Fruit fly (Drosophila melanogaster) whole organism, embryonic: ENCODE measurements around the gene CG34242.

Source experiments
- CG11398 ChIP-seq: fragments of 200-800 bp; sonication (Bioruptor generic); optimal IDR thresholded peaks from 2 replicates; lab custom pipeline; 2016; ENCODE audit warnings: missing biosample characterization, missing genetic modification characterization
- CG11695 ChIP-seq: fragments of 200-800 bp; sonication (Bioruptor generic); IDR thresholded peaks from 3 replicates; pipeline ENCODE4 v1.3.6; 2022; ENCODE audit warnings: missing biosample characterization, missing genetic modification characterization
- CG16813 ChIP-seq: fragments of 200-800 bp; sonication (Bioruptor generic); IDR thresholded peaks from 3 replicates; pipeline ENCODE4 v1.3.6; 2022; ENCODE audit warnings: missing biosample characterization, missing genetic modification characterization; ENCODE audit not compliant: partially characterized antibody
- CG31224 ChIP-seq: fragments of 200-800 bp; sonication (Bioruptor generic); IDR thresholded peaks from 2 replicates; pipeline ENCODE4 v1.3.6; 2022; ENCODE audit warnings: missing biosample characterization, missing genetic modification characterization
- CG3163 ChIP-seq: fragments of 200-800 bp; sonication (Bioruptor generic); optimal IDR thresholded peaks from 3 replicates; lab custom pipeline; 2016; ENCODE audit warnings: missing biosample characterization, missing genetic modification characterization
- CG42726 ChIP-seq: fragments of 200-800 bp; sonication (Bioruptor generic); IDR thresholded peaks from 2 replicates; pipeline ENCODE4 v1.3.6; 2022; ENCODE audit warnings: missing biosample characterization, missing genetic modification characterization; ENCODE audit not compliant: partially characterized antibody
- CG43689 ChIP-seq: fragments of 200-800 bp; sonication (Bioruptor generic); IDR thresholded peaks from 2 replicates; pipeline ENCODE4 v1.3.6; 2022; ENCODE audit warnings: missing biosample characterization, missing genetic modification characterization
- CG6254 ChIP-seq: fragments of 200-800 bp; sonication (Bioruptor generic); optimal IDR thresholded peaks from 3 replicates; lab custom pipeline; 2017; ENCODE audit warnings: mild to moderate bottlenecking, missing biosample characterization, missing genetic modification reagents, missing genetic modification characterization
- CG9876 ChIP-seq: fragments of 200-800 bp; sonication (Bioruptor generic); optimal IDR thresholded peaks from 2 replicates; lab custom pipeline; 2016; ENCODE audit warnings: missing biosample characterization, missing genetic modification characterization
- CTCF ChIP-seq: fragments of 200-800 bp; sonication (Bioruptor generic); optimal IDR thresholded peaks from 2 replicates; lab custom pipeline; 2017; ENCODE audit warnings: missing biosample characterization, mild to moderate bottlenecking, missing genetic modification characterization, moderate library complexity
- Dip3 ChIP-seq: fragments of 200-800 bp; sonication (Bioruptor generic); optimal IDR thresholded peaks from 3 replicates; lab custom pipeline; 2016; ENCODE audit warnings: missing biosample characterization, missing genetic modification characterization
- Ets97D ChIP-seq: fragments of 200-800 bp; sonication (Bioruptor generic); optimal IDR thresholded peaks from 3 replicates; lab custom pipeline; 2016; ENCODE audit warnings: missing biosample characterization, missing genetic modification characterization
- Gug ChIP-seq: fragments of 200-800 bp; sonication (Bioruptor generic); IDR thresholded peaks from 4 replicates; pipeline ENCODE4 v1.3.6; 2022; ENCODE audit warnings: missing biosample characterization, missing genetic modification characterization
- HmgZ ChIP-seq: fragments of 200-800 bp; sonication (Bioruptor generic); optimal IDR thresholded peaks from 2 replicates; lab custom pipeline; 2018; ENCODE audit warnings: missing biosample characterization, mild to moderate bottlenecking, missing genetic modification characterization
- Mrtf ChIP-seq: fragments of 200-800 bp; sonication (Bioruptor generic); IDR thresholded peaks from 3 replicates; pipeline ENCODE4 v1.3.6; 2022; ENCODE audit warnings: missing biosample characterization, missing genetic modification characterization
- Neu2 ChIP-seq: fragments of 200-800 bp; sonication (Bioruptor generic); optimal IDR thresholded peaks from 3 replicates; lab custom pipeline; 2016; ENCODE audit warnings: missing biosample characterization, missing genetic modification characterization, borderline replicate concordance
- Pdp1 ChIP-seq, 2 experiments: fragments of 200-800 bp; sonication (Bioruptor generic); optimal IDR thresholded peaks; 3 replicates each; lab custom pipeline; 2016; ENCODE audit warnings: missing biosample characterization in 2 of 2, missing genetic modification characterization in 2 of 2, mild to moderate bottlenecking in 1 of 2, moderate library complexity in 1 of 2
- Ravus ChIP-seq: fragments of 200-800 bp; sonication (Bioruptor generic); IDR thresholded peaks from 2 replicates; pipeline ENCODE4 v1.3.6; 2022; ENCODE audit warnings: missing biosample characterization, missing genetic modification characterization
- Ssrp ChIP-seq: fragments of 200-800 bp; sonication (Bioruptor generic); optimal IDR thresholded peaks from 2 replicates; lab custom pipeline; 2018; ENCODE audit warnings: missing biosample characterization, mild to moderate bottlenecking, missing genetic modification characterization, moderate library complexity
- bcd ChIP-seq: fragments of 200-800 bp; sonication (Bioruptor generic); optimal IDR thresholded peaks from 2 replicates; lab custom pipeline; 2017; ENCODE audit warnings: missing biosample characterization, mild to moderate bottlenecking, missing genetic modification characterization
- btn ChIP-seq: fragments of 200-800 bp; sonication (Bioruptor generic); optimal IDR thresholded peaks from 2 replicates; lab custom pipeline; 2016; ENCODE audit warnings: missing biosample characterization, missing genetic modification characterization
- cg ChIP-seq: fragments of 200-800 bp; sonication (Bioruptor generic); optimal IDR thresholded peaks from 3 replicates; lab custom pipeline; 2019; ENCODE audit warnings: missing biosample characterization, mild to moderate bottlenecking, missing genetic modification characterization, moderate library complexity
- ewg ChIP-seq: fragments of 200-800 bp; sonication (Bioruptor generic); optimal IDR thresholded peaks from 3 replicates; lab custom pipeline; 2017; ENCODE audit warnings: mild to moderate bottlenecking, missing biosample characterization, missing genetic modification reagents, missing genetic modification characterization
- fd3F ChIP-seq: fragments of 200-800 bp; sonication (Bioruptor generic); optimal IDR thresholded peaks from 2 replicates; lab custom pipeline; 2018; ENCODE audit warnings: missing biosample characterization, mild to moderate bottlenecking, missing genetic modification characterization, moderate library complexity
- gt ChIP-seq: fragments of 200-800 bp; sonication (Bioruptor generic); IDR thresholded peaks from 2 replicates; pipeline ENCODE4 v1.3.6; 2022; ENCODE audit warnings: missing biosample characterization, missing genetic modification characterization
- ham ChIP-seq: fragments of 200-800 bp; sonication (Bioruptor generic); IDR thresholded peaks from 2 replicates; pipeline ENCODE4 v1.3.6; 2022; ENCODE audit warnings: missing biosample characterization, missing genetic modification characterization
- jigr1 ChIP-seq: fragments of 200-800 bp; sonication (Bioruptor generic); IDR thresholded peaks from 3 replicates; pipeline ENCODE4 v1.3.6; 2022; ENCODE audit warnings: missing biosample characterization, missing genetic modification characterization
- lola ChIP-seq, 3 experiments: fragments of >200 bp in 2 of 3; fragments of 200-800 bp in 1 of 3; sonication (Bioruptor generic) in 1 of 3; optimal IDR thresholded peaks; 2 replicates each; lab custom pipeline; 2017 to 2019; ENCODE audit warnings: missing biosample characterization in 3 of 3, missing genetic modification characterization in 3 of 3, mild to moderate bottlenecking in 1 of 3, moderate library complexity in 1 of 3
- lov ChIP-seq, 2 experiments: fragments of 200-800 bp in 1 of 2; fragments of >200 bp in 1 of 2; sonication (Bioruptor generic) in 1 of 2; IDR thresholded peaks in 1 of 2; optimal IDR thresholded peaks in 1 of 2; 2 replicates in 1 of 2; 3 replicates in 1 of 2; pipeline versions ENCODE4 v1.3.6 to Lab custom; 2017 to 2022; ENCODE audit warnings: missing biosample characterization in 1 of 2, missing genetic modification characterization in 1 of 2
- nerfin-1 ChIP-seq: fragments of 200-800 bp; sonication (Bioruptor generic); optimal IDR thresholded peaks from 3 replicates; lab custom pipeline; 2019; ENCODE audit warnings: missing biosample characterization, mild to moderate bottlenecking, missing genetic modification characterization, moderate library complexity
- nom ChIP-seq: fragments of 200-800 bp; sonication (Bioruptor generic); optimal IDR thresholded peaks from 2 replicates; lab custom pipeline; 2017; ENCODE audit warnings: missing biosample characterization, missing genetic modification characterization, mild to moderate bottlenecking, moderate library complexity, missing genetic modification reagents
- pfk ChIP-seq: fragments of 200-800 bp; sonication (Bioruptor generic); optimal IDR thresholded peaks from 2 replicates; lab custom pipeline; 2018; ENCODE audit warnings: missing biosample characterization, mild to moderate bottlenecking, missing genetic modification characterization, moderate library complexity
- pita ChIP-seq: fragments of 200-800 bp; sonication (Bioruptor generic); optimal IDR thresholded peaks from 2 replicates; lab custom pipeline; 2017; ENCODE audit warnings: missing biosample characterization, mild to moderate bottlenecking, missing genetic modification characterization
- pzg ChIP-seq: fragments of 200-800 bp; sonication (Bioruptor generic); optimal IDR thresholded peaks from 3 replicates; lab custom pipeline; 2018; ENCODE audit warnings: missing biosample characterization, mild to moderate bottlenecking, missing genetic modification characterization, moderate library complexity
- ranshi ChIP-seq: fragments of 200-800 bp; sonication (Bioruptor generic); IDR thresholded peaks from 2 replicates; pipeline ENCODE4 v1.3.6; 2022; ENCODE audit warnings: missing biosample characterization, missing genetic modification characterization
- sisA ChIP-seq: fragments of 200-800 bp; sonication (Bioruptor generic); IDR thresholded peaks from 2 replicates; pipeline ENCODE4 v1.3.6; 2022; ENCODE audit warnings: missing biosample characterization, missing genetic modification characterization
- trem ChIP-seq: fragments of 200-800 bp; optimal IDR thresholded peaks from 3 replicates; lab custom pipeline; 2019; ENCODE audit warnings: missing biosample characterization, mild to moderate bottlenecking, missing genetic modification characterization, moderate library complexity
- vnd ChIP-seq: fragments of 200-800 bp; sonication (Bioruptor generic); IDR thresholded peaks from 3 replicates; pipeline ENCODE4 v1.3.6; 2022; ENCODE audit warnings: missing biosample characterization, missing genetic modification characterization; ENCODE audit not compliant: partially characterized antibody
- wek ChIP-seq: fragments of 200-800 bp; sonication (Bioruptor generic); optimal IDR thresholded peaks from 3 replicates; lab custom pipeline; 2018; ENCODE audit warnings: missing biosample characterization, mild to moderate bottlenecking, missing genetic modification characterization, moderate library complexity
- z ChIP-seq: fragments of 200-800 bp; sonication (Bioruptor generic); IDR thresholded peaks from 3 replicates; pipeline ENCODE4 v1.3.6; 2022; ENCODE audit warnings: missing biosample characterization, missing genetic modification characterization
- zfh1 ChIP-seq: fragments of 200-800 bp; sonication (Bioruptor generic); IDR thresholded peaks from 3 replicates; pipeline ENCODE4 v1.3.6; 2022; ENCODE audit warnings: missing biosample characterization, missing genetic modification characterization

Gene CG34242

dm6 chr3L:12523941-12524340, 9.9 kb upstream of the CG34242 start, which contains the start of the genes ver and Gcn5 (continued):
- peak; percentile 28 for TF ChIP-seq pfk (GFP tag; lab: Kevin White, UChicago)
- peak; percentile 65; the same call in 1 of the 2 replicates for TF ChIP-seq CG43689
- TF ChIP-seq zfh1 (GFP tag; lab: Robert Waterston, UW) = peak; percentile 95
- peak; percentile 92 for TF ChIP-seq ranshi (GFP tag; lab: Robert Waterston, UW)
- TF ChIP-seq nom (GFP tag; lab: Kevin White, UChicago) = peak; percentile 92
- no peak for TF ChIP-seq CG42726 (GFP tag; lab: Robert Waterston, UW)
- no peak for TF ChIP-seq Neu2
- peak; percentile 92 for TF ChIP-seq CG11695
- peak; percentile 45 for TF ChIP-seq CG9876
- peak; percentile 63 for TF ChIP-seq btn
- peak; percentile 89 for TF ChIP-seq Dip3
- peak; percentile 88 for TF ChIP-seq Mrtf
- peak; percentile 92 for TF ChIP-seq sisA (GFP tag; lab: Robert Waterston, UW)
- TF ChIP-seq HmgZ = peak; percentile 93
- TF ChIP-seq CG31224 = peak; percentile 86
- peak; percentile 82 for TF ChIP-seq nerfin-1
- peak; percentile 52 for TF ChIP-seq pzg (GFP tag; lab: Kevin White, UChicago)
- peak; percentile 85 to 86 for TF ChIP-seq Pdp1 (GFP tag; optimal IDR thresholded peaks at IDR 0.05; lab: Kevin White, UChicago)
- peak; percentile 100 for TF ChIP-seq trem (tag; lab: Kevin White, UChicago)
- peak; percentile 90 for TF ChIP-seq Ssrp (tag; lab: Kevin White, UChicago)
- TF ChIP-seq ewg (GFP tag; lab: Kevin White, UChicago) = peak; percentile 90
- peak; percentile 24 for TF ChIP-seq CG11398 (GFP tag; lab: Kevin White, UChicago)
- peak; percentile 68 for TF ChIP-seq CTCF (GFP tag; lab: Kevin White, UChicago)
- peak in 1 of 3 experiments; percentile 86 for TF ChIP-seq lola (GFP tag; optimal IDR thresholded peaks at IDR 0.05; lab: Kevin White, UChicago)
- peak; percentile 63; the same call in 1 of the 3 replicates for TF ChIP-seq z (GFP tag; lab: Robert Waterston, UW)
- TF ChIP-seq Gug (GFP tag; lab: Robert Waterston, UW) = peak; percentile 94
- peak; percentile 92 for TF ChIP-seq bcd (GFP tag; lab: Kevin White, UChicago)
- peak; percentile 92 for TF ChIP-seq fd3F (GFP tag; lab: Kevin White, UChicago)
- TF ChIP-seq vnd (GFP tag; lab: Robert Waterston, UW) = no peak
- peak; percentile 83 for TF ChIP-seq CG6254 (GFP tag; lab: Kevin White, UChicago)
- TF ChIP-seq jigr1 (GFP tag; lab: Robert Waterston, UW) = peak; percentile 86
- peak; percentile 77 for TF ChIP-seq Ravus (GFP tag; lab: Robert Waterston, UW)
- TF ChIP-seq CG3163 (GFP tag; lab: Kevin White, UChicago) = peak; percentile 51
- no peak for TF ChIP-seq pita (GFP tag; lab: Kevin White, UChicago)
- TF ChIP-seq lov (optimal IDR thresholded peaks at IDR 0.05; lab: Kevin White, UChicago) = no peak
- TF ChIP-seq lov (GFP tag; IDR thresholded peaks at IDR 0.05; lab: Robert Waterston, UW) = peak; percentile 90
- TF ChIP-seq ham (GFP tag; lab: Robert Waterston, UW) = peak; percentile 78
- no peak for TF ChIP-seq CG16813 (GFP tag; lab: Robert Waterston, UW)
- TF ChIP-seq Ets97D (GFP tag; lab: Kevin White, UChicago) = peak; percentile 85
- TF ChIP-seq wek (GFP tag; lab: Kevin White, UChicago) = peak; percentile 52
- peak; percentile 77 for TF ChIP-seq gt
- no peak for TF ChIP-seq cg (GFP tag; lab: Kevin White, UChicago)
